Fruit fly (Drosophila melanogaster) whole organism, embryonic: Measurements from ENCODE around the gene CG14431.

Experiments used
- Atf6 ChIP-seq: fragments of 200-800 bp; sonication (Bioruptor generic); IDR thresholded peaks from 2 replicates; pipeline ENCODE4 v1.3.6; 2022; ENCODE audit warnings: missing biosample characterization, missing genetic modification characterization
- Awh ChIP-seq: fragments of 200-800 bp; sonication (Bioruptor generic); IDR thresholded peaks from 2 replicates; pipeline ENCODE4, ENCODE4 v1.3.6; 2022; ENCODE audit warnings: missing biosample characterization, missing genetic modification characterization
- BtbVII ChIP-seq: fragments of 200-800 bp; sonication (Bioruptor generic); optimal IDR thresholded peaks from 3 replicates; lab custom pipeline; 2017; ENCODE audit warnings: missing biosample characterization, mild to moderate bottlenecking, missing genetic modification characterization
- Bteb2 ChIP-seq: fragments of 200-800 bp; sonication (Bioruptor generic); optimal IDR thresholded peaks from 2 replicates; lab custom pipeline; 2016; ENCODE audit warnings: missing biosample characterization, missing genetic modification characterization
- CG11696 ChIP-seq: fragments of 200-800 bp; sonication (Bioruptor generic); IDR thresholded peaks from 2 replicates; pipeline ENCODE4 v1.3.6; 2022; ENCODE audit warnings: missing biosample characterization, missing genetic modification characterization
- CG1233 ChIP-seq: fragments of 200-800 bp; sonication (Bioruptor generic); optimal IDR thresholded peaks from 4 replicates; lab custom pipeline; 2018; ENCODE audit warnings: missing biosample characterization, mild to moderate bottlenecking, missing genetic modification characterization
- CG12942 ChIP-seq: fragments of 200-800 bp; sonication (Bioruptor generic); optimal IDR thresholded peaks from 3 replicates; lab custom pipeline; 2016; ENCODE audit warnings: missing biosample characterization, missing genetic modification characterization
- CG13296 ChIP-seq: fragments of 200-800 bp; sonication (Bioruptor generic); optimal IDR thresholded peaks from 3 replicates; lab custom pipeline; 2018; ENCODE audit warnings: missing biosample characterization, mild to moderate bottlenecking, missing genetic modification characterization
- CG1602 ChIP-seq: fragments of 200-800 bp; sonication (Bioruptor generic); optimal IDR thresholded peaks from 3 replicates; lab custom pipeline; 2016; ENCODE audit warnings: missing biosample characterization, missing genetic modification characterization
- CG1832 ChIP-seq: fragments of 200-800 bp; sonication (Bioruptor generic); optimal IDR thresholded peaks from 2 replicates; lab custom pipeline; 2017; ENCODE audit warnings: missing biosample characterization, mild to moderate bottlenecking, missing genetic modification characterization, inconsistent platforms
- CG31365 ChIP-seq: fragments of 200-800 bp; sonication (Bioruptor generic); optimal IDR thresholded peaks from 2 replicates; lab custom pipeline; 2018; ENCODE audit warnings: missing biosample characterization, mild to moderate bottlenecking, missing genetic modification characterization
- CG34376 ChIP-seq: fragments of 200-800 bp; sonication (Bioruptor generic); optimal IDR thresholded peaks from 2 replicates; lab custom pipeline; 2018; ENCODE audit warnings: missing biosample characterization, mild to moderate bottlenecking, missing genetic modification characterization
- CG3995 ChIP-seq: fragments of 200-800 bp; sonication (Bioruptor generic); optimal IDR thresholded peaks from 3 replicates; lab custom pipeline; 2016; ENCODE audit warnings: missing biosample characterization, missing genetic modification characterization
- CG6272 ChIP-seq: fragments of 200-800 bp; sonication (Bioruptor generic); IDR thresholded peaks from 2 replicates; pipeline ENCODE4 v1.3.6; 2022; ENCODE audit warnings: missing biosample characterization, missing genetic modification characterization
- CG6654 ChIP-seq: fragments of 200-800 bp; sonication (Bioruptor generic); optimal IDR thresholded peaks from 2 replicates; lab custom pipeline; 2017; ENCODE audit warnings: missing biosample characterization, mild to moderate bottlenecking, missing genetic modification characterization
- CG8089 ChIP-seq: fragments of 200-800 bp; sonication (Bioruptor generic); optimal IDR thresholded peaks from 3 replicates; lab custom pipeline; 2016; ENCODE audit warnings: missing biosample characterization, missing genetic modification characterization
- CG8290 ChIP-seq, 3 experiments: fragments of 200-800 bp; sonication (Bioruptor generic); optimal IDR thresholded peaks; 2 replicates each; lab custom pipeline; 2016 to 2019; ENCODE audit warnings: missing biosample characterization in 3 of 3, missing genetic modification characterization in 3 of 3, mild to moderate bottlenecking in 2 of 3, moderate library complexity in 1 of 3
- CG9609 ChIP-seq: fragments of 200-800 bp; sonication (Bioruptor generic); optimal IDR thresholded peaks from 3 replicates; lab custom pipeline; 2016; ENCODE audit warnings: missing biosample characterization, missing genetic modification characterization
- CG9817 ChIP-seq: fragments of 200-800 bp; sonication (Bioruptor generic); optimal IDR thresholded peaks from 2 replicates; lab custom pipeline; 2018; ENCODE audit warnings: missing biosample characterization, mild to moderate bottlenecking, missing genetic modification characterization, moderate library complexity
- CTCF ChIP-seq: fragments of 200-800 bp; sonication (Bioruptor generic); optimal IDR thresholded peaks from 2 replicates; lab custom pipeline; 2017; ENCODE audit warnings: missing biosample characterization, mild to moderate bottlenecking, missing genetic modification characterization, moderate library complexity
- Camta ChIP-seq: fragments of 200-800 bp; sonication (Bioruptor generic); optimal IDR thresholded peaks from 2 replicates; lab custom pipeline; 2016; ENCODE audit warnings: missing biosample characterization, missing genetic modification characterization
- Dek ChIP-seq: fragments of 200-800 bp; sonication (Bioruptor generic); optimal IDR thresholded peaks from 3 replicates; lab custom pipeline; 2019; ENCODE audit warnings: missing biosample characterization, mild to moderate bottlenecking, missing genetic modification characterization, moderate library complexity
- H2.0 ChIP-seq: fragments of 200-800 bp; sonication (Bioruptor generic); IDR thresholded peaks from 2 replicates; pipeline ENCODE4 v1.3.6; 2022; ENCODE audit warnings: missing biosample characterization, missing genetic modification characterization
- Jarid2 ChIP-seq: fragments of 200-800 bp; sonication (Bioruptor generic); optimal IDR thresholded peaks from 3 replicates; lab custom pipeline; 2017; ENCODE audit warnings: mild to moderate bottlenecking, missing biosample characterization, missing genetic modification reagents, missing genetic modification characterization
- Max ChIP-seq: fragments of 200-800 bp; sonication (Bioruptor generic); optimal IDR thresholded peaks from 2 replicates; lab custom pipeline; 2016; ENCODE audit warnings: missing biosample characterization, mild to moderate bottlenecking, missing genetic modification characterization
- Med ChIP-seq: fragments of 200-800 bp; sonication (Bioruptor generic); peaks from one replicate; lab custom pipeline; 2016; ENCODE audit warnings: missing biosample characterization, missing genetic modification characterization, mild to moderate bottlenecking, inconsistent platforms, moderate library complexity
- Ptx1 ChIP-seq: fragments of 200-800 bp; sonication (Bioruptor generic); IDR thresholded peaks from 2 replicates; pipeline ENCODE4 v1.3.6; 2022; ENCODE audit warnings: missing biosample characterization, missing genetic modification characterization
- Ssrp ChIP-seq: fragments of 200-800 bp; sonication (Bioruptor generic); optimal IDR thresholded peaks from 2 replicates; lab custom pipeline; 2018; ENCODE audit warnings: missing biosample characterization, mild to moderate bottlenecking, missing genetic modification characterization, moderate library complexity
- Tbp ChIP-seq: fragments of >200 bp; optimal IDR thresholded peaks from 2 replicates; lab custom pipeline; 2018; ENCODE audit warnings: missing biosample characterization, missing genetic modification characterization
- aop ChIP-seq: fragments of 200-800 bp; sonication (Bioruptor generic); IDR thresholded peaks from 2 replicates; pipeline ENCODE4 v1.3.6; 2022; ENCODE audit warnings: missing biosample characterization, missing genetic modification characterization
- ash1 ChIP-seq: fragments of 200-800 bp; sonication (Bioruptor generic); optimal IDR thresholded peaks from 2 replicates; lab custom pipeline; 2018; ENCODE audit warnings: missing biosample characterization, mild to moderate bottlenecking, missing genetic modification characterization
- btn ChIP-seq: fragments of 200-800 bp; sonication (Bioruptor generic); optimal IDR thresholded peaks from 2 replicates; lab custom pipeline; 2016; ENCODE audit warnings: missing biosample characterization, missing genetic modification characterization
- chm ChIP-seq: fragments of 200-800 bp; sonication (Bioruptor generic); IDR thresholded peaks from 2 replicates; pipeline ENCODE4 v1.3.6; 2022; ENCODE audit warnings: missing biosample characterization, missing genetic modification characterization
- danr ChIP-seq: fragments of 200-800 bp; sonication (Bioruptor generic); IDR thresholded peaks from 2 replicates; pipeline ENCODE4 v1.3.6; 2022; ENCODE audit warnings: missing biosample characterization, missing genetic modification characterization
- dpn ChIP-seq, 2 experiments: fragments of 200-800 bp; sonication (Bioruptor generic); optimal IDR thresholded peaks; 3 replicates each; lab custom pipeline; 2016; ENCODE audit warnings: missing biosample characterization in 2 of 2, missing genetic modification characterization in 2 of 2
- fd3F ChIP-seq: fragments of 200-800 bp; sonication (Bioruptor generic); optimal IDR thresholded peaks from 2 replicates; lab custom pipeline; 2018; ENCODE audit warnings: missing biosample characterization, mild to moderate bottlenecking, missing genetic modification characterization, moderate library complexity
- jigr1 ChIP-seq: fragments of 200-800 bp; sonication (Bioruptor generic); IDR thresholded peaks from 3 replicates; pipeline ENCODE4 v1.3.6; 2022; ENCODE audit warnings: missing biosample characterization, missing genetic modification characterization
- lola ChIP-seq, 3 experiments: fragments of >200 bp in 2 of 3; fragments of 200-800 bp in 1 of 3; sonication (Bioruptor generic) in 1 of 3; optimal IDR thresholded peaks; 2 replicates each; lab custom pipeline; 2017 to 2019; ENCODE audit warnings: missing biosample characterization in 3 of 3, missing genetic modification characterization in 3 of 3, mild to moderate bottlenecking in 1 of 3, moderate library complexity in 1 of 3
- maf-S ChIP-seq: fragments of 200-800 bp; sonication (Bioruptor generic); optimal IDR thresholded peaks from 2 replicates; lab custom pipeline; 2016; ENCODE audit warnings: missing biosample characterization, missing genetic modification characterization
- nom ChIP-seq: fragments of 200-800 bp; sonication (Bioruptor generic); optimal IDR thresholded peaks from 2 replicates; lab custom pipeline; 2017; ENCODE audit warnings: missing biosample characterization, missing genetic modification characterization, mild to moderate bottlenecking, moderate library complexity, missing genetic modification reagents
- oc ChIP-seq: fragments of 200-800 bp; sonication (Bioruptor generic); optimal IDR thresholded peaks from 2 replicates; lab custom pipeline; 2018; ENCODE audit warnings: missing biosample characterization, mild to moderate bottlenecking, missing genetic modification characterization, moderate library complexity
- pan ChIP-seq, 4 experiments: fragments of >200 bp in 3 of 4; fragments of 200-800 bp in 1 of 4; sonication (Bioruptor generic) in 1 of 4; optimal IDR thresholded peaks in 3 of 4; IDR thresholded peaks in 1 of 4; 2 replicates each; pipeline versions ENCODE4 v1.3.6 to Lab custom; 2017 to 2022; ENCODE audit warnings: missing biosample characterization in 2 of 4, missing genetic modification characterization in 2 of 4, mixed read lengths in 1 of 4
- salm ChIP-seq: fragments of 200-800 bp; sonication (Bioruptor generic); optimal IDR thresholded peaks from 2 replicates; lab custom pipeline; 2018; ENCODE audit warnings: missing biosample characterization, mild to moderate bottlenecking, missing genetic modification characterization
- sob ChIP-seq: fragments of 200-800 bp; sonication (Bioruptor generic); IDR thresholded peaks from 2 replicates; pipeline ENCODE4 v1.3.6; 2022; ENCODE audit warnings: missing biosample characterization, missing genetic modification characterization
- sqz ChIP-seq: fragments of 200-800 bp; sonication (Bioruptor generic); optimal IDR thresholded peaks from 3 replicates; lab custom pipeline; 2018; ENCODE audit warnings: missing biosample characterization, mild to moderate bottlenecking, missing genetic modification characterization
- ssp ChIP-seq: fragments of 200-800 bp; sonication (Bioruptor generic); IDR thresholded peaks from 2 replicates; pipeline ENCODE4 v1.3.6; 2022; ENCODE audit warnings: missing biosample characterization, missing genetic modification characterization
- unpg ChIP-seq: fragments of 200-800 bp; sonication (Bioruptor generic); optimal IDR thresholded peaks from 3 replicates; lab custom pipeline; 2018; ENCODE audit warnings: missing biosample characterization, mild to moderate bottlenecking, missing genetic modification characterization, moderate library complexity
- z ChIP-seq: fragments of 200-800 bp; sonication (Bioruptor generic); IDR thresholded peaks from 3 replicates; pipeline ENCODE4 v1.3.6; 2022; ENCODE audit warnings: missing biosample characterization, missing genetic modification characterization
- zen ChIP-seq: fragments of 200-800 bp; sonication (Bioruptor generic); optimal IDR thresholded peaks from 3 replicates; lab custom pipeline; 2018; ENCODE audit warnings: missing biosample characterization, mild to moderate bottlenecking, missing genetic modification characterization, moderate library complexity

Gene CG14431

DNA sequence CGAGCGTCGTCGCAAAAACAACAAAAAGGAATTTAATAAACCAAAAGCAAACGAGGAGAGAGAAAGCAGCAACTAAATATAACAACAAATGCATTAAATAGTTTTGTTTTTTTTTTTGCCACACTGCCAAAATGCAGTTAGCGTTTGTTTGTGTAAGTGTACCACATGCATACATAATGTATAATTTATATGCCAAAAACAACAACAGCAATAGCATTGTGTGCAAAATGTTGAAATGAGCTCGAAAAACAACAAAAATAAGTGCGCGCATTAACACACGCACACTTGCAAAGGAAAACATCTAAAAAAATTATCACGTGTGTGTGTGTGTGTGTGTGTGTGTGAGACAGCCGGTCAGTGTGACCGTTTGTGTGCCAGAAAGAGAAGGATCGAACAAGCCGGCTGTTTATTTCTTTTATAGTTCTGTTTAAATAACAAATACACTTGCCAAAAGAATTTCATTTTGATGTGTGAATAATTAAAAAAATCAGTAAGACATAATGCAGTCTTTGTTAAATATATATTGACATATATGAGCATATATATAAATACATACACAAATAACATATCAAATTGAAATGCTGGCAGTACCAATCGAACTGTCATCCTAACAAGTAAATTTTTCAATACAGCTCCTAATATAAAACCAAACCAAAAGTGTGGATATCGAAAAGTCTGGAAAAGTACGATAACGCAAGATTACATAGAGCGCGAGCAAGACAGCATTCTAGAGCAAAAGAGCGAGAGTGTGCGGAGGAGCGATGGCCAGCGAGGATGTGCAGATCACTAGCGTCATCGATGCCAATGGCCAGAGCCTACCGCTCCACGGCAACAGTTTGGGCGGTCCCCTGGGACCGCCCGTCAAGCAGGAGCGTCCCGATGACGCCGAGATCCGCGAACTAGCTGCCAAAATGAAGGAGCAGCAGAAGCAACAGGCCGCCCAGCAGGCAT lies 39.2 kb upstream of the CG14431 start:
- no peak for TF ChIP-seq salm
- no peak for TF ChIP-seq danr (GFP tag; lab: Robert Waterston, UW)
- 0 out of 2 replicates have a peak, but pooled peaks have one; percentile 11 for TF ChIP-seq Ptx1 (GFP tag; lab: Robert Waterston, UW)
- no peak for TF ChIP-seq H2.0 (GFP tag; lab: Robert Waterston, UW)
- TF ChIP-seq pan (optimal IDR thresholded peaks at IDR 0.05; lab: Kevin White, UChicago): no peak
- no peak for TF ChIP-seq pan (GFP tag; optimal IDR thresholded peaks at IDR 0.05 in 1 of 2, IDR thresholded peaks at IDR 0.05 in 1 of 2)
- peak; percentile 31 for TF ChIP-seq Med (GFP tag; lab: Kevin White, UChicago)
- TF ChIP-seq CG31365 (tag; lab: Kevin White, UChicago): no peak
- no peak for TF ChIP-seq CG1233 (GFP tag; lab: Kevin White, UChicago)
- no peak for TF ChIP-seq CG8290 (GFP tag; optimal IDR thresholded peaks at IDR 0.05; lab: Kevin White, UChicago)
- peak in 1 of 2 experiments; percentile 1 for TF ChIP-seq CG8290 (tag; optimal IDR thresholded peaks at IDR 0.05; lab: Kevin White, UChicago)
- TF ChIP-seq Max (GFP tag; lab: Kevin White, UChicago): no peak
- no peak for TF ChIP-seq CG6654 (GFP tag; lab: Kevin White, UChicago)
- no peak for TF ChIP-seq CG6272
- peak in 1 of 3 experiments; percentile 17 for TF ChIP-seq lola (GFP tag; optimal IDR thresholded peaks at IDR 0.05; lab: Kevin White, UChicago)
- no peak for TF ChIP-seq zen
- TF ChIP-seq Dek (tag; lab: Kevin White, UChicago): no peak
- TF ChIP-seq CG3995 (GFP tag; lab: Kevin White, UChicago): no peak
- TF ChIP-seq sob: no peak
- TF ChIP-seq CG8089 (GFP tag; lab: Kevin White, UChicago): no peak
- no peak for TF ChIP-seq CG1832 (GFP tag; lab: Kevin White, UChicago)
- no peak for TF ChIP-seq Camta
- TF ChIP-seq fd3F (GFP tag; lab: Kevin White, UChicago): no peak
- 0 out of 3 replicates have a peak, but pooled peaks have one; percentile 11 for TF ChIP-seq z
- no peak for TF ChIP-seq CG12942
- no peak for TF ChIP-seq aop (GFP tag; lab: Robert Waterston, UW)
- TF ChIP-seq Jarid2 (GFP tag; lab: Kevin White, UChicago): no peak
- TF ChIP-seq Atf6 (GFP tag; lab: Robert Waterston, UW): no peak
- TF ChIP-seq CTCF: no peak
- no peak for TF ChIP-seq unpg (GFP tag; lab: Kevin White, UChicago)
- TF ChIP-seq CG1602 (GFP tag; lab: Kevin White, UChicago): no peak
- TF ChIP-seq CG9609 (GFP tag; lab: Kevin White, UChicago): no peak
- TF ChIP-seq Tbp: no peak
- TF ChIP-seq maf-S (GFP tag; lab: Kevin White, UChicago): no peak
- no peak for TF ChIP-seq CG13296 (GFP tag; lab: Kevin White, UChicago)
- no peak for TF ChIP-seq BtbVII (GFP tag; lab: Kevin White, UChicago)
- no peak for TF ChIP-seq Awh
- TF ChIP-seq btn (GFP tag; lab: Kevin White, UChicago): no peak
- no peak for TF ChIP-seq oc (tag; lab: Kevin White, UChicago)
- TF ChIP-seq chm (GFP tag; lab: Robert Waterston, UW): peak; percentile 12; the same call in 1 of the 2 replicates
- TF ChIP-seq ash1: peak; percentile 19
- no peak for TF ChIP-seq Bteb2 (GFP tag; lab: Kevin White, UChicago)
- no peak for TF ChIP-seq CG34376 (GFP tag; lab: Kevin White, UChicago)
- TF ChIP-seq ssp (GFP tag; lab: Robert Waterston, UW): no peak
- TF ChIP-seq CG11696: 0 out of 2 replicates have a peak, but pooled peaks have one; percentile 4
- no peak for TF ChIP-seq dpn (GFP tag; optimal IDR thresholded peaks at IDR 0.05; lab: Kevin White, UChicago)
- no peak for TF ChIP-seq nom
- peak; percentile 79 for TF ChIP-seq sqz (GFP tag; lab: Kevin White, UChicago)
- TF ChIP-seq CG9817 (tag; lab: Kevin White, UChicago): no peak
- TF ChIP-seq Ssrp (tag; lab: Kevin White, UChicago): peak; percentile 7
- no peak for TF ChIP-seq jigr1
